Fruit fly (Drosophila melanogaster): ENCODE data around the gene Tim17b1.
A peak's percentile ranks its signal among the peaks of the same experiment; 100 is the strongest.

The Tim17b1 gene

dm6 chr3R:5299569-5300195 is at the start of gene Tim17b1:
Gene Tim17b1, plus strand, starts transcription at chr3R:5300145.
- no peak for TF ChIP-seq fd59A (GFP tag; optimal IDR thresholded peaks at IDR 0.05)
- no peak for TF ChIP-seq Hr4 (GFP tag; optimal IDR thresholded peaks at IDR 0.05)
- TF ChIP-seq CG11902 (GFP tag; optimal IDR thresholded peaks at IDR 0.05): no peak
- no peak for TF ChIP-seq CG16779 (tag; optimal IDR thresholded peaks at IDR 0.05)
- TF ChIP-seq Lpt (GFP tag; optimal IDR thresholded peaks at IDR 0.05): no peak
- TF ChIP-seq CG11294 (GFP tag; IDR thresholded peaks at IDR 0.05): no peak
- TF ChIP-seq esn (GFP tag; optimal IDR thresholded peaks at IDR 0.05): no peak
- TF ChIP-seq vri (GFP tag; optimal IDR thresholded peaks at IDR 0.05): peak; percentile 75
- peak; percentile 47 for TF ChIP-seq Eip78C (GFP tag)
- TF ChIP-seq CG4318 (GFP tag; optimal IDR thresholded peaks at IDR 0.05): no peak

dm6 chr3R:5250530-5251242 is 49.3 kb upstream of the Tim17b1 start:
- peak; percentile 54 for TF ChIP-seq CG8319 (GFP tag; optimal IDR thresholded peaks at IDR 0.05)
- peak; percentile 81 for TF ChIP-seq Eip78C (GFP tag)
- peak; percentile 63 for TF ChIP-seq CG15336 (GFP tag; IDR thresholded peaks at IDR 0.05)
- TF ChIP-seq CG8119 (GFP tag; IDR thresholded peaks at IDR 0.05): peak; percentile 73; the same call in 2 of the 3 replicates
- peak; percentile 67 for TF ChIP-seq pdm3 (GFP tag; optimal IDR thresholded peaks at IDR 0.05)
- peak; percentile 69 for TF ChIP-seq CG4318 (GFP tag; optimal IDR thresholded peaks at IDR 0.05)
- peak; percentile 29 to 61 for TF ChIP-seq salr (GFP tag; optimal IDR thresholded peaks at IDR 0.05)
- TF ChIP-seq net (GFP tag; optimal IDR thresholded peaks at IDR 0.05): peak; percentile 65
- TF ChIP-seq esn (GFP tag; optimal IDR thresholded peaks at IDR 0.05): peak; percentile 73
- peak; percentile 24 for TF ChIP-seq spab (GFP tag; optimal IDR thresholded peaks at IDR 0.05)
- peak; percentile 7 for TF ChIP-seq dsx (GFP tag; optimal IDR thresholded peaks at IDR 0.05; ENCODE audit: poor library complexity, severe bottlenecking)
- peak in 1 of 2 experiments; percentile 58 for TF ChIP-seq ss (GFP tag; optimal IDR thresholded peaks at IDR 0.05)
- peak; percentile 25 for TF ChIP-seq fd59A (GFP tag; optimal IDR thresholded peaks at IDR 0.05)
- TF ChIP-seq Hr38 (GFP tag; optimal IDR thresholded peaks at IDR 0.05): no peak
- TF ChIP-seq CG10669 (GFP tag; optimal IDR thresholded peaks at IDR 0.05): peak; percentile 68
- peak; percentile 82 for TF ChIP-seq svp (GFP tag)
- TF ChIP-seq CG11294 (GFP tag; IDR thresholded peaks at IDR 0.05): no peak
- peak; percentile 66 for TF ChIP-seq cyc (GFP tag; optimal IDR thresholded peaks at IDR 0.05)
- TF ChIP-seq Gug (GFP tag; IDR thresholded peaks at IDR 0.05): peak; percentile 52
- TF ChIP-seq Sox15 (GFP tag; optimal IDR thresholded peaks at IDR 0.05): peak; percentile 6
- peak; percentile 57 for TF ChIP-seq CG6792 (GFP tag; optimal IDR thresholded peaks at IDR 0.05)
- peak; percentile 60 for TF ChIP-seq achi (GFP tag; optimal IDR thresholded peaks at IDR 0.05)
- TF ChIP-seq CG16779 (tag; optimal IDR thresholded peaks at IDR 0.05): peak; percentile 43
- peak; percentile 24 for TF ChIP-seq CG11902 (GFP tag; optimal IDR thresholded peaks at IDR 0.05)
- peak; percentile 73 for TF ChIP-seq acj6 (GFP tag; optimal IDR thresholded peaks at IDR 0.05)
- peak; percentile 62 for TF ChIP-seq dac (GFP tag; optimal IDR thresholded peaks at IDR 0.05)
- no peak for TF ChIP-seq fkh (GFP tag; optimal IDR thresholded peaks at IDR 0.05)
- peak; percentile 14 for TF ChIP-seq Eip93F (GFP tag; optimal IDR thresholded peaks at IDR 0.05)
- TF ChIP-seq Lpt (GFP tag; optimal IDR thresholded peaks at IDR 0.05): peak; percentile 55
- peak; percentile 38 for TF ChIP-seq CG6276 (GFP tag; optimal IDR thresholded peaks at IDR 0.05)
- TF ChIP-seq CG11762 (GFP tag; optimal IDR thresholded peaks at IDR 0.05; ENCODE audit: insufficient read depth): peak; percentile 35
- peak; percentile 54 for TF ChIP-seq CG7368 (GFP tag; optimal IDR thresholded peaks at IDR 0.05)
- TF ChIP-seq CG6163 (GFP tag; IDR thresholded peaks at IDR 0.05): peak; percentile 82
- no peak for TF ChIP-seq CG6854 (GFP tag; optimal IDR thresholded peaks at IDR 0.05)
- TF ChIP-seq eg (GFP tag; IDR thresholded peaks at IDR 0.05): peak; percentile 77
- peak; percentile 72 for TF ChIP-seq Ets96B (tag; optimal IDR thresholded peaks at IDR 0.05)
- TF ChIP-seq Eip75B (GFP tag; optimal IDR thresholded peaks at IDR 0.05): peak; percentile 62
- TF ChIP-seq CG3919 (GFP tag; optimal IDR thresholded peaks at IDR 0.05): peak; percentile 78
- TF ChIP-seq Blimp-1 (GFP tag; optimal IDR thresholded peaks at IDR 0.05): no peak
- peak; percentile 74 for TF ChIP-seq OdsH (GFP tag; optimal IDR thresholded peaks at IDR 0.05)
- TF ChIP-seq Met (GFP tag; optimal IDR thresholded peaks at IDR 0.05): peak; percentile 61
- TF ChIP-seq vri (GFP tag; optimal IDR thresholded peaks at IDR 0.05): peak; percentile 54
- TF ChIP-seq CG31627 (GFP tag; optimal IDR thresholded peaks at IDR 0.05): peak; percentile 66
- peak; percentile 11 for TF ChIP-seq CG9139 (GFP tag; optimal IDR thresholded peaks at IDR 0.05)
- TF ChIP-seq Sox14 (GFP tag; optimal IDR thresholded peaks at IDR 0.05): peak; percentile 47
